Fruit fly (Drosophila melanogaster) S2 (cell line): Measurements from ENCODE around the gene CG2157.

ENCODE experiments used
- CG8478 ChIP-seq: fragments of >200 bp; optimal IDR thresholded peaks from 2 replicates; lab custom pipeline; 2018
- CTCF ChIP-seq, 2 experiments: fragments of >200 bp; optimal IDR thresholded peaks; 2 replicates each; lab custom pipeline; 2018

DNA sequence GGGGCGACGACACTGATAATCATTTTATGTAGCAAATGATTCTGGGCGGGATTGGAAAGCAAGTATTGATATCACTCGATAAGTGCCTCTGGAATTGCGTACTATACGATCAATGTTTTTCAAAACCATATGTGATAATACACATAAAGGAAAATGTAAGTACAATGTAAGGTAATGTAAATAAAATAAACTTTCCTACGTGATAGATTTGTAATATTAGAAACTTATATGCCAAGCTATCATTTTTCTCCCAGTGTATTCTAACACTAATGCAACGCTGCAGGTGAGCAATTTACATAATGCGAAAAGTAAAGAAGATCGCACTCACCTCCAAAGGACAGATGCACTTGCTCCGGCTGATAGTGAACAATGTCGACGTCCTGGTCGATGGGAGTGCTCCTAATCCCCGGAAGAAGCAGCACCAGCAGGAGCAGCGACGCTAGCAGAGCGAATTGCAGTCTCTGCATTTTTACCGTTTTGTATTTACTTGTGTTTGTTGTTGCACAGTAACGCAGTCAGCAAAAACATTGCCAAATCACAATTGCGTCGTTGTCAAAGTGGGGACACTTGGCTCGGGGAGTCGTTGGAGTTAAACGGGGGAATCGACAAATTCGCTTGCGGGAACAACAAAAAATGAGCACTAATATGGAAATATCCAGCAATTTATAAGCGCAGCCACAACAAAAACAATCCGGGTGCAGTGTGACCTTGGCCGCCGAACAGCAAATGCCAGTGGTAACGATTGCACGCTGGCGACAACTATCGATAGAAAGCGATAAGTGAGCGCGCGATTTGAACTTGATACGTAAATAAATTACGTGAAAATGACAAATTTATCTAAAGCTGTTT, 8.2 kb downstream of the CG2157 start, which contains the start of gene CG1637:
- TF ChIP-seq CG8478 (lab: Kevin White, UChicago) (no peak), CTCF (optimal IDR thresholded peaks at IDR 0.05; lab: Kevin White, UChicago) (no peak)
